Worm (Caenorhabditis elegans) whole organism, midembryonic: ENCODE results near the gene atln-1.
"Not testable (repeated sequence)": the region's sequence is repeated elsewhere in the genome, so short reads cannot be mapped to it uniquely, and the experiment has no call there.

Experiments
- T22C8.4 ChIP-seq: fragments of 200-800 bp; sonication (Bioruptor generic); IDR thresholded peaks from 2 replicates; pipeline ENCODE4 v1.3.6; 2022; ENCODE audit warnings: missing genetic modification characterization, missing compliant biosample characterization
- tab-1 ChIP-seq: fragments of 200-800 bp; sonication (Bioruptor generic); IDR thresholded peaks from 2 replicates; pipeline ENCODE4 v1.3.6; 2022; ENCODE audit warnings: missing genetic modification characterization, missing compliant biosample characterization
- ztf-23 ChIP-seq: fragments of 200-800 bp; sonication (Bioruptor generic); IDR thresholded peaks from 2 replicates; pipeline ENCODE4 v1.3.6; 2022; ENCODE audit warnings: missing genetic modification reagents, missing genetic modification characterization, missing compliant biosample characterization

DNA sequence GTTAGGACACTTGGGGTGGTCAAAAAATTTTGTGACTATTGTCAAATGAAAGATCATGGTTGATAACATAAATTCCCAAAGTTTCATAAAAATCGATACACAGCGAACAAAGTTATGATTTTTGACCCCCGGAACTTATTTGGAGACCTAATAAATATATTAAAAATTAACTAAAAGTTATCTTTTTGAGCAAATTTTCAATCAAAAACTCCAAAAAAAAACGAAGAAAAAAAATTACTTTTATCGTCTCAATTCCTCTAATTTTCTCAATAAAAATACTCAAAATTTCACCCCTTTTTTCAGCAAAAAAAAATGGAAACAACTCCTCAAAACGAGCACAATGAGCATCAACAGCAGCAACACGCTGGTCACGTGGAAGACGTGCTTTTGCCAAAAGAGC is at the start of gene atln-1:
- TF ChIP-seq tab-1, ztf-23, T22C8.4 (GFP tag; lab: Robert Waterston, UW): not testable (repeated sequence)
